Worm (Caenorhabditis elegans): ENCODE results near the gene hpr-9.

Gene hpr-9

ce11 chrIII:10621208-10621607, at the start of gene hpr-9, which contains the start of gene lron-10 (continued):
- TF ChIP-seq rec-8 (tag; optimal IDR thresholded peaks at IDR 0.05) (peak; percentile 42 to 78), Y56A3A.18 (GFP tag; IDR thresholded peaks at IDR 0.05) (no peak), snpc-1.1 (tag; optimal IDR thresholded peaks at IDR 0.05; ENCODE audit: insufficient read depth) (no peak), ztf-22 (GFP tag; optimal IDR thresholded peaks at IDR 0.05) (peak; percentile 42), tlf-1 (GFP tag; optimal IDR thresholded peaks at IDR 0.05) (peak; percentile 50), let-607 (tag; optimal IDR thresholded peaks at IDR 0.05) (peak; percentile 20 to 68), hmg-20 (GFP tag; IDR thresholded peaks at IDR 0.05) (0 out of 2 replicates have a peak, but pooled peaks have one; percentile 40), fkh-3 (tag; optimal IDR thresholded peaks at IDR 0.05) (no peak), die-1 (tag; optimal IDR thresholded peaks at IDR 0.05) (peak; percentile 1), madf-6 (GFP tag; IDR thresholded peaks at IDR 0.05) (peak; percentile 78), lir-1 (GFP tag; conservative IDR thresholded peaks at IDR 0.05) (peak; percentile 84), ccch-3 (GFP tag; optimal IDR thresholded peaks at IDR 0.05) (peak; percentile 6), cebp-1 (GFP tag; IDR thresholded peaks at IDR 0.05) (no peak), cebp-1 (tag; optimal IDR thresholded peaks at IDR 0.05) (peak; percentile 63), T07F8.4 (tag; optimal IDR thresholded peaks at IDR 0.05) (no peak), hrde-1 (tag; optimal IDR thresholded peaks at IDR 0.05; ENCODE audit: borderline replicate concordance) (peak; percentile 14), B0261.1 (tag; optimal IDR thresholded peaks at IDR 0.05) (peak; percentile 12), dpff-1 (tag; optimal IDR thresholded peaks at IDR 0.05) (no peak), C06A6.2 (GFP tag; conservative IDR thresholded peaks at IDR 0.05) (peak; percentile 46; the same call in 1 of the 2 replicates), nfyb-1 (GFP tag; IDR thresholded peaks at IDR 0.05) (peak; percentile 58), Y53G8AR.9 (GFP tag; conservative IDR thresholded peaks at IDR 0.05) (peak; percentile 73; the same call in 1 of the 2 replicates), madf-3 (GFP tag; IDR thresholded peaks at IDR 0.05) (0 out of 2 replicates have a peak, but pooled peaks have one; percentile 61), ceh-27 (GFP tag; optimal IDR thresholded peaks at IDR 0.05) (peak; percentile 77), snpc-4 (GFP tag; optimal IDR thresholded peaks at IDR 0.05) (no peak), snpc-4 (tag; optimal IDR thresholded peaks at IDR 0.05) (peak in 2 of 4 experiments; percentile 14 to 32), him-1 (tag; optimal IDR thresholded peaks at IDR 0.05) (peak; percentile 58), nhr-90 (tag; optimal IDR thresholded peaks at IDR 0.05) (no peak), ztf-3 (GFP tag; optimal IDR thresholded peaks at IDR 0.05) (no peak), F33H1.4 (GFP tag; IDR thresholded peaks at IDR 0.05) (peak; percentile 67), ceh-91 (GFP tag; IDR thresholded peaks at IDR 0.05) (peak; percentile 49), repo-1 (tag; optimal IDR thresholded peaks at IDR 0.05) (peak; percentile 23), ceh-58 (GFP tag; IDR thresholded peaks at IDR 0.05) (no peak), bed-2 (GFP tag; IDR thresholded peaks at IDR 0.05) (peak; percentile 82; the same call in 1 of the 2 replicates), D2030.7 (GFP tag; IDR thresholded peaks at IDR 0.05) (peak; percentile 65), ZK185.1 (tag; optimal IDR thresholded peaks at IDR 0.05; ENCODE audit: poor library complexity, severe bottlenecking) (peak; percentile 95), F10E7.11 (tag; optimal IDR thresholded peaks at IDR 0.05) (no peak), ztf-6 (GFP tag; IDR thresholded peaks at IDR 0.05) (0 out of 2 replicates have a peak, but pooled peaks have one; percentile 27), ekl-4 (GFP tag; IDR thresholded peaks at IDR 0.05) (no peak; the same call in 1 of the 2 replicates), nhr-120 (GFP tag; IDR thresholded peaks at IDR 0.05) (no peak), somi-1 (GFP tag; optimal IDR thresholded peaks at IDR 0.05) (peak; percentile 56), F57A8.1 (GFP tag; optimal IDR thresholded peaks at IDR 0.05) (no peak), K12H6.12 (tag; optimal IDR thresholded peaks at IDR 0.05) (peak; percentile 71), nfya-1 (tag; optimal IDR thresholded peaks at IDR 0.05; ENCODE audit: borderline replicate concordance, insufficient read depth) (no peak), lin-26 (GFP tag; IDR thresholded peaks at IDR 0.05) (peak; percentile 53; the same call in 1 of the 2 replicates), lin-35 (GFP tag; optimal IDR thresholded peaks at IDR 0.05) (peak in 1 of 3 experiments; percentile 73), ceh-100 (GFP tag; IDR thresholded peaks at IDR 0.05) (peak; percentile 23; the same call in 1 of the 2 replicates), hlh-12 (tag; optimal IDR thresholded peaks at IDR 0.05) (no peak)
